Worm (Caenorhabditis elegans): ENCODE data around the gene Y55B1BR.6.
A peak's percentile ranks its signal among the peaks of the same experiment; 100 is the strongest.

Gene Y55B1BR.6

ce11 chrIII:429038-429437 lies 34.6 kb downstream of the Y55B1BR.6 start, which contains the start of gene cec-8:
Gene cec-8, plus strand, starts transcription at chrIII:429338.
- TF ChIP-seq nhr-129 (tag; optimal IDR thresholded peaks at IDR 0.05) = no peak
- no peak for TF ChIP-seq skn-1 (tag; optimal IDR thresholded peaks at IDR 0.05)
- no peak for TF ChIP-seq nhr-237 (tag; optimal IDR thresholded peaks at IDR 0.05)
- TF ChIP-seq unc-62 (GFP tag; optimal IDR thresholded peaks at IDR 0.05) = no peak
- no peak for TF ChIP-seq crh-2 (tag; optimal IDR thresholded peaks at IDR 0.05)
- no peak for TF ChIP-seq lin-11 (tag; optimal IDR thresholded peaks at IDR 0.05)
- no peak for TF ChIP-seq gmeb-1 (tag; optimal IDR thresholded peaks at IDR 0.05)
- TF ChIP-seq alr-1 (tag; optimal IDR thresholded peaks at IDR 0.05) = no peak
- no peak for TF ChIP-seq sma-9 (GFP tag; optimal IDR thresholded peaks at IDR 0.05)
- TF ChIP-seq sma-9 (tag; optimal IDR thresholded peaks at IDR 0.05) = no peak
- TF ChIP-seq ceh-16 (tag; optimal IDR thresholded peaks at IDR 0.05) = no peak

DNA sequence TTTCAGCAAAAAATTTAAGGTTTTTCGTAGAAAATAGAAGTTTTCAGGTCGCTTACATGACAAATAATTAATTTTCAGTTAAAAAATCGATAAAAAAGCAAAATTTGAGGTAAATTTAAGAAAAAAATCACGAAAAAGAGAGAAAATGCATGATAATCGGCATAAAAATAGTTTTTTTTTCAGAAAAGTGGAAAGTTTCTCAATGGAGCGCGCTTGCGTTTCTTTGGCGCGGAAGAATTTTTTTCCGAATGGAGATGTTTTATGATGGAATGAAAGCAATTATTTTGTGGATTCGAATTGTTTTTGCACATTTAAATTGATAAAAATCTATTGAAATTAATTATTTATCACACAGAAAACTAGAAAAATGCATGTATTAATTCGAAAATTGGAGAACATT lies 39.7 kb downstream of the Y55B1BR.6 start:
- TF ChIP-seq peb-1 (tag; optimal IDR thresholded peaks at IDR 0.05) = no peak
- TF ChIP-seq C34F6.9 (tag; optimal IDR thresholded peaks at IDR 0.05) = peak; percentile 5
- peak in 1 of 2 experiments; percentile 20 for TF ChIP-seq lsy-2 (tag; optimal IDR thresholded peaks at IDR 0.05)
- peak; percentile 23 for TF ChIP-seq unc-55 (GFP tag; optimal IDR thresholded peaks at IDR 0.05)

- no peak for TF ChIP-seq lsy-2 (tag; optimal IDR thresholded peaks at IDR 0.05)
- TF ChIP-seq fos-1 (tag; optimal IDR thresholded peaks at IDR 0.05) = peak; percentile 87
Measured at ce11 chrIII:422553-422952, 41.1 kb downstream of the Y55B1BR.6 start.

- no peak for TF ChIP-seq fos-1 (tag; optimal IDR thresholded peaks at IDR 0.05)
- TF ChIP-seq aly-2 (tag; optimal IDR thresholded peaks at IDR 0.05) = no peak
- TF ChIP-seq lin-39 (tag; optimal IDR thresholded peaks at IDR 0.05) = no peak
- TF ChIP-seq nhr-10 (tag; optimal IDR thresholded peaks at IDR 0.05) = no peak
- no peak for TF ChIP-seq sem-4 (tag; optimal IDR thresholded peaks at IDR 0.05)
- no peak for TF ChIP-seq egl-27 (tag; optimal IDR thresholded peaks at IDR 0.05)
- no peak for TF ChIP-seq sma-9 (GFP tag; optimal IDR thresholded peaks at IDR 0.05)
- TF ChIP-seq sma-9 (tag; optimal IDR thresholded peaks at IDR 0.05) = no peak
- TF ChIP-seq dmd-4 (tag; optimal IDR thresholded peaks at IDR 0.05) = no peak
- TF ChIP-seq lin-11 (tag; optimal IDR thresholded peaks at IDR 0.05) = no peak
- TF ChIP-seq mdl-1 (tag; optimal IDR thresholded peaks at IDR 0.05) = no peak
- no peak for TF ChIP-seq F13H6.1 (tag; optimal IDR thresholded peaks at IDR 0.05)
- TF ChIP-seq nhr-77 (tag; optimal IDR thresholded peaks at IDR 0.05) = no peak
- no peak for TF ChIP-seq nhr-21 (tag; optimal IDR thresholded peaks at IDR 0.05)
- TF ChIP-seq ztf-1 (GFP tag; conservative IDR thresholded peaks at IDR 0.05) = no peak
- no peak for TF ChIP-seq ZK546.5 (tag; optimal IDR thresholded peaks at IDR 0.05)
- TF ChIP-seq crh-2 (tag; optimal IDR thresholded peaks at IDR 0.05) = no peak
- no peak for TF ChIP-seq gmeb-1 (tag; optimal IDR thresholded peaks at IDR 0.05)
Measured at ce11 chrIII:418649-419048, 45.0 kb downstream of the Y55B1BR.6 start, which contains the start of gene stim-1. Gene stim-1, minus strand, starts transcription at chrIII:418749.
